Worm (Caenorhabditis elegans): ENCODE measurements around the gene C08B6.11.

C08B6.11 gene

ce11 chrV:10107309-10107708 lies at the start of gene C08B6.11:
TSS of gene C08B6.11 (plus strand) at chrV:10107609.
- TF ChIP-seq nhr-12 (tag; optimal IDR thresholded peaks at IDR 0.05) (no peak), alr-1 (tag; optimal IDR thresholded peaks at IDR 0.05) (no peak), peb-1 (tag; optimal IDR thresholded peaks at IDR 0.05) (no peak), elt-1 (tag; optimal IDR thresholded peaks at IDR 0.05) (no peak), ZK546.5 (tag; optimal IDR thresholded peaks at IDR 0.05) (no peak), nhr-237 (tag; optimal IDR thresholded peaks at IDR 0.05) (no peak), crh-2 (tag; optimal IDR thresholded peaks at IDR 0.05) (no peak), lsy-2 (tag; optimal IDR thresholded peaks at IDR 0.05) (no peak), ceh-16 (tag; optimal IDR thresholded peaks at IDR 0.05) (no peak), sma-9 (GFP tag; optimal IDR thresholded peaks at IDR 0.05) (no peak), sma-9 (tag; optimal IDR thresholded peaks at IDR 0.05) (no peak)

ce11 chrV:10058748-10059147 lies 48.7 kb upstream of the C08B6.11 start:
- TF ChIP-seq nhr-23 (tag; optimal IDR thresholded peaks at IDR 0.05), result no peak
- TF ChIP-seq nhr-6 (tag; optimal IDR thresholded peaks at IDR 0.05), result no peak
- no peak for TF ChIP-seq alr-1 (tag; optimal IDR thresholded peaks at IDR 0.05)
- TF ChIP-seq blmp-1 (tag; optimal IDR thresholded peaks at IDR 0.05; ENCODE audit: insufficient read depth), result no peak

- TF ChIP-seq C34F6.9 (tag; optimal IDR thresholded peaks at IDR 0.05) (peak; percentile 9), mdl-1 (tag; optimal IDR thresholded peaks at IDR 0.05) (no peak), nhr-129 (tag; optimal IDR thresholded peaks at IDR 0.05) (peak; percentile 6)
Observed at ce11 chrV:10060039-10060438, 47.4 kb upstream of the C08B6.11 start.

- TF ChIP-seq fos-1 (tag; optimal IDR thresholded peaks at IDR 0.05), result no peak
- no peak for TF ChIP-seq zag-1 (tag; optimal IDR thresholded peaks at IDR 0.05)
- TF ChIP-seq ama-1 (optimal IDR thresholded peaks at IDR 0.05), result no peak
- no peak for TF ChIP-seq F13H6.1 (tag; optimal IDR thresholded peaks at IDR 0.05)
- TF ChIP-seq alr-1 (tag; optimal IDR thresholded peaks at IDR 0.05), result no peak
- TF ChIP-seq lin-13 (GFP tag; optimal IDR thresholded peaks at IDR 0.05), result no peak
- TF ChIP-seq sma-9 (GFP tag; optimal IDR thresholded peaks at IDR 0.05), result no peak
- no peak for TF ChIP-seq sma-9 (tag; optimal IDR thresholded peaks at IDR 0.05)
- TF ChIP-seq ztf-11 (tag; optimal IDR thresholded peaks at IDR 0.05), result no peak
Observed at ce11 chrV:10064221-10064620, 43.2 kb upstream of the C08B6.11 start, which contains the start of gene fipr-13. TSS of gene fipr-13 (plus strand) at chrV:10064521.

- no peak for TF ChIP-seq ama-1 (optimal IDR thresholded peaks at IDR 0.05)
- TF ChIP-seq ceh-82 (tag; optimal IDR thresholded peaks at IDR 0.05), result no peak
- no peak for TF ChIP-seq nhr-237 (tag; optimal IDR thresholded peaks at IDR 0.05)
- no peak for TF ChIP-seq F13H6.1 (tag; optimal IDR thresholded peaks at IDR 0.05)
- TF ChIP-seq aly-2 (tag; optimal IDR thresholded peaks at IDR 0.05), result no peak
- no peak for TF ChIP-seq gmeb-1 (tag; optimal IDR thresholded peaks at IDR 0.05)
- no peak for TF ChIP-seq ztf-1 (GFP tag; conservative IDR thresholded peaks at IDR 0.05)
- TF ChIP-seq sma-9 (GFP tag; optimal IDR thresholded peaks at IDR 0.05), result no peak
- TF ChIP-seq sma-9 (tag; optimal IDR thresholded peaks at IDR 0.05), result no peak
- no peak for TF ChIP-seq elt-3 (tag; optimal IDR thresholded peaks at IDR 0.05)
- TF ChIP-seq crh-2 (tag; optimal IDR thresholded peaks at IDR 0.05), result no peak
- no peak for TF ChIP-seq unc-39 (tag; optimal IDR thresholded peaks at IDR 0.05)
- TF ChIP-seq nhr-12 (tag; optimal IDR thresholded peaks at IDR 0.05), result no peak
- no peak for TF ChIP-seq nhr-77 (tag; optimal IDR thresholded peaks at IDR 0.05)
- no peak for TF ChIP-seq sem-4 (tag; optimal IDR thresholded peaks at IDR 0.05)
Observed at ce11 chrV:10065679-10066078, 41.7 kb upstream of the C08B6.11 start.

- no peak for TF ChIP-seq skn-1 (tag; optimal IDR thresholded peaks at IDR 0.05)
- no peak for TF ChIP-seq fos-1 (tag; optimal IDR thresholded peaks at IDR 0.05)
- no peak for TF ChIP-seq alr-1 (tag; optimal IDR thresholded peaks at IDR 0.05)
Observed at ce11 chrV:10066769-10067168, 40.6 kb upstream of the C08B6.11 start, which contains the start of gene npr-39. TSS of gene npr-39 (plus strand) at chrV:10067069.

ce11 chrV:10070541-10070940 lies 36.9 kb upstream of the C08B6.11 start, which contains the start of gene nhr-192:
TSS of gene nhr-192 (minus strand) at chrV:10070641.
- no peak for TF ChIP-seq peb-1 (tag; optimal IDR thresholded peaks at IDR 0.05)
- TF ChIP-seq ZK546.5 (tag; optimal IDR thresholded peaks at IDR 0.05), result no peak
- no peak for TF ChIP-seq aly-2 (tag; optimal IDR thresholded peaks at IDR 0.05)
- no peak for TF ChIP-seq nhr-6 (tag; optimal IDR thresholded peaks at IDR 0.05)
- no peak for TF ChIP-seq zag-1 (tag; optimal IDR thresholded peaks at IDR 0.05)
- TF ChIP-seq lin-13 (GFP tag; optimal IDR thresholded peaks at IDR 0.05), result no peak
- TF ChIP-seq sma-9 (GFP tag; optimal IDR thresholded peaks at IDR 0.05), result no peak
- no peak for TF ChIP-seq sma-9 (tag; optimal IDR thresholded peaks at IDR 0.05)
- no peak for TF ChIP-seq blmp-1 (tag; optimal IDR thresholded peaks at IDR 0.05; ENCODE audit: insufficient read depth)
- no peak for TF ChIP-seq sma-3 (GFP tag; optimal IDR thresholded peaks at IDR 0.05)
- no peak for TF ChIP-seq nhr-10 (tag; optimal IDR thresholded peaks at IDR 0.05)
- no peak for TF ChIP-seq egl-27 (tag; optimal IDR thresholded peaks at IDR 0.05)
- TF ChIP-seq ztf-4 (tag; optimal IDR thresholded peaks at IDR 0.05), result no peak
